Worm (Caenorhabditis elegans) whole organism, L4 larva: ENCODE measurements around the gene cpt-1.

Source experiments
- D1046.2 ChIP-seq: fragments of 200-800 bp; sonication (Bioruptor generic); IDR thresholded peaks from 2 replicates; pipeline ENCODE4 v1.3.6; 2022; ENCODE audit warnings: missing genetic modification characterization, missing compliant biosample characterization
- F10B5.3 ChIP-seq: sonication (generic microtip); optimal IDR thresholded peaks from 2 replicates; lab custom pipeline; 2016; ENCODE audit warnings: mild to moderate bottlenecking, missing genetic modification characterization, missing compliant biosample characterization
- T26A8.4 ChIP-seq: fragments of 200-800 bp; sonication (Bioruptor generic); IDR thresholded peaks from 2 replicates; pipeline ENCODE4 v1.3.6; 2022; ENCODE audit warnings: missing genetic modification characterization, missing compliant biosample characterization
- Y5F2A.4 ChIP-seq: fragments of 200-800 bp; sonication (Bioruptor generic); optimal IDR thresholded peaks from 2 replicates; lab custom pipeline; 2018; ENCODE audit warnings: mild to moderate bottlenecking, missing genetic modification characterization, missing compliant biosample characterization
- ZK337.2 ChIP-seq: fragments of 200-800 bp; sonication (Bioruptor generic); IDR thresholded peaks from 2 replicates; pipeline ENCODE4 v1.3.6; 2022; ENCODE audit warnings: missing genetic modification reagents, missing genetic modification characterization, missing compliant biosample characterization
- aha-1 ChIP-seq: fragments of 150-350 bp; peaks from one replicate; lab custom pipeline; 2014; ENCODE audit warnings: missing biosample characterization, missing genetic modification characterization
- ama-1 ChIP-seq: fragments of 150-350 bp; optimal IDR thresholded peaks from 2 replicates; lab custom pipeline; 2014; ENCODE audit warnings: inconsistent platforms, mixed read lengths
- ceh-20 ChIP-seq: fragments of 200-800 bp; sonication (Bioruptor generic); IDR thresholded peaks from 2 replicates; pipeline ENCODE4 v1.3.6; 2022; ENCODE audit warnings: missing genetic modification reagents, missing genetic modification characterization, missing compliant biosample characterization
- ceh-32 ChIP-seq: sonication (generic microtip); optimal IDR thresholded peaks from 2 replicates; lab custom pipeline; 2016; ENCODE audit warnings: mild to moderate bottlenecking, missing genetic modification characterization, missing compliant biosample characterization; ENCODE audit not compliant: poor library complexity
- ceh-62 ChIP-seq: sonication (generic microtip); optimal IDR thresholded peaks from 2 replicates; lab custom pipeline; 2017; ENCODE audit warnings: missing biosample characterization, missing genetic modification characterization
- ceh-82 ChIP-seq: sonication (generic microtip); optimal IDR thresholded peaks from 2 replicates; lab custom pipeline; 2017; ENCODE audit warnings: missing biosample characterization, missing genetic modification characterization
- daf-16 ChIP-seq, 3 experiments: sonication (generic microtip); optimal IDR thresholded peaks; 2 replicates each; lab custom pipeline; 2016 to 2017; ENCODE audit warnings: missing genetic modification characterization in 3 of 3, missing genetic modification reagents in 3 of 3, mild to moderate bottlenecking in 2 of 3, missing compliant biosample characterization in 2 of 3, missing biosample characterization in 1 of 3, moderate library complexity in 1 of 3
- egl-43 ChIP-seq: fragments of 200-800 bp; sonication (Bioruptor generic); IDR thresholded peaks from 2 replicates; pipeline ENCODE4 v1.3.6; 2022; ENCODE audit warnings: missing genetic modification reagents, missing genetic modification characterization, missing compliant biosample characterization
- jun-1 ChIP-seq: fragments of 150-350 bp; optimal IDR thresholded peaks from 2 replicates; lab custom pipeline; 2014; ENCODE audit warnings: missing biosample characterization, missing genetic modification reagents, missing genetic modification characterization
- lin-1 ChIP-seq: fragments of 200-800 bp; sonication (Bioruptor generic); IDR thresholded peaks from 2 replicates; pipeline ENCODE4 v1.3.6; 2022; ENCODE audit warnings: missing genetic modification reagents, missing genetic modification characterization, missing compliant biosample characterization
- lin-38 ChIP-seq: fragments of 200-800 bp; sonication (Bioruptor generic); IDR thresholded peaks from 2 replicates; pipeline ENCODE4 v1.3.6; 2022; ENCODE audit warnings: missing genetic modification reagents, missing genetic modification characterization, missing compliant biosample characterization
- lir-3 ChIP-seq: sonication (generic microtip); optimal IDR thresholded peaks from 2 replicates; lab custom pipeline; 2016; ENCODE audit warnings: mild to moderate bottlenecking, missing genetic modification characterization, missing compliant biosample characterization
- lsy-2 ChIP-seq, 2 experiments: fragments of 150-350 bp in 1 of 2; sonication (generic microtip) in 1 of 2; optimal IDR thresholded peaks; 2 replicates each; lab custom pipeline; 2014 to 2017; ENCODE audit warnings: missing biosample characterization in 2 of 2, missing genetic modification characterization in 2 of 2
- mdl-1 ChIP-seq, 2 experiments: fragments of 150-350 bp in 1 of 2; sonication (generic microtip) in 1 of 2; optimal IDR thresholded peaks; 2 replicates each; lab custom pipeline; 2014 to 2017; ENCODE audit warnings: missing biosample characterization in 2 of 2, missing genetic modification characterization in 2 of 2
- mdt-29 ChIP-seq: fragments of 200-800 bp; sonication (Bioruptor generic); IDR thresholded peaks from 2 replicates; pipeline ENCODE4 v1.3.6; 2022; ENCODE audit warnings: missing genetic modification reagents, missing genetic modification characterization, missing compliant biosample characterization
- mxl-2 ChIP-seq: fragments of 200-800 bp; sonication (Bioruptor generic); conservative IDR thresholded peaks from 2 replicates; pipeline ENCODE4 v1.3.6; 2022; ENCODE audit warnings: missing genetic modification reagents, missing genetic modification characterization, missing compliant biosample characterization
- mxl-3 ChIP-seq: fragments of 200-800 bp; sonication (Bioruptor generic); optimal IDR thresholded peaks from 2 replicates; lab custom pipeline; 2018; ENCODE audit warnings: mild to moderate bottlenecking, missing genetic modification characterization, missing compliant biosample characterization
- nhr-102 ChIP-seq: sonication (generic microtip); optimal IDR thresholded peaks from 2 replicates; lab custom pipeline; 2016; ENCODE audit warnings: mild to moderate bottlenecking, missing genetic modification characterization, moderate library complexity, missing compliant biosample characterization
- nhr-41 ChIP-seq: fragments of 200-800 bp; sonication (Bioruptor generic); IDR thresholded peaks from 2 replicates; pipeline ENCODE4 v1.3.6; 2022; ENCODE audit warnings: missing genetic modification reagents, missing genetic modification characterization, missing compliant biosample characterization
- nhr-42 ChIP-seq: fragments of 200-800 bp; sonication (Bioruptor generic); IDR thresholded peaks from 2 replicates; pipeline ENCODE4 v1.3.6; 2022; ENCODE audit warnings: missing genetic modification characterization, missing compliant biosample characterization
- nhr-6 ChIP-seq: fragments of 150-350 bp; optimal IDR thresholded peaks from 2 replicates; lab custom pipeline; 2014; ENCODE audit warnings: missing biosample characterization, missing genetic modification characterization
- nhr-76 ChIP-seq: fragments of 150-350 bp; optimal IDR thresholded peaks from 2 replicates; lab custom pipeline; 2014; ENCODE audit warnings: missing biosample characterization, missing genetic modification characterization
- pha-4 ChIP-seq, 2 experiments: fragments of 150-350 bp in 1 of 2; fragments of 200-800 bp in 1 of 2; sonication (Bioruptor generic) in 1 of 2; IDR thresholded peaks in 1 of 2; optimal IDR thresholded peaks in 1 of 2; 2 replicates each; pipeline versions ENCODE4 v1.3.6 to Lab custom; 2014 to 2022; ENCODE audit warnings: missing genetic modification characterization in 2 of 2, missing genetic modification reagents in 2 of 2, missing biosample characterization in 1 of 2, missing compliant biosample characterization in 1 of 2
- saeg-2 ChIP-seq: fragments of 200-800 bp; sonication (Bioruptor generic); IDR thresholded peaks from 2 replicates; pipeline ENCODE4 v1.3.6; 2022; ENCODE audit warnings: missing genetic modification reagents, missing genetic modification characterization, missing compliant biosample characterization
- skn-1 ChIP-seq: fragments of 150-350 bp; optimal IDR thresholded peaks from 2 replicates; lab custom pipeline; 2014; ENCODE audit warnings: missing biosample characterization, missing genetic modification characterization
- snpc-1.2 ChIP-seq: fragments of 200-800 bp; sonication (Bioruptor generic); IDR thresholded peaks from 2 replicates; pipeline ENCODE4 v1.3.6; 2022; ENCODE audit warnings: missing genetic modification reagents, missing genetic modification characterization, missing compliant biosample characterization
- snpc-4 ChIP-seq: fragments of 150-350 bp; optimal IDR thresholded peaks from 2 replicates; lab custom pipeline; 2014; ENCODE audit warnings: missing biosample characterization, missing genetic modification characterization
- unc-39 ChIP-seq: sonication (generic microtip); optimal IDR thresholded peaks from 2 replicates; lab custom pipeline; 2017; ENCODE audit warnings: missing biosample characterization, missing genetic modification characterization
- unc-62 ChIP-seq, 3 experiments: fragments of 150-350 bp in 1 of 3; sonication (generic microtip); optimal IDR thresholded peaks in 2 of 3; peaks in 1 of 3; 1 replicate in 1 of 3; 2 replicates in 2 of 3; lab custom pipeline; 2014 to 2017; ENCODE audit warnings: missing biosample characterization in 3 of 3, missing genetic modification characterization in 3 of 3, missing genetic modification reagents in 3 of 3, missing genotype in 1 of 3
- zip-11 ChIP-seq: fragments of 200-800 bp; sonication (Bioruptor generic); IDR thresholded peaks from 2 replicates; pipeline ENCODE4 v1.3.6; 2022; ENCODE audit warnings: missing genetic modification characterization, missing compliant biosample characterization
- ztf-7 ChIP-seq: fragments of 150-350 bp; optimal IDR thresholded peaks from 2 replicates; lab custom pipeline; 2014; ENCODE audit warnings: missing biosample characterization, missing genetic modification characterization

cpt-1 gene

ce11 chrII:12766443-12767188 lies 29.6 kb downstream of the cpt-1 start (continued):
- TF ChIP-seq egl-43 (GFP tag; lab: Robert Waterston, UW): no peak
- TF ChIP-seq lin-1 (GFP tag; lab: Robert Waterston, UW): no peak
- TF ChIP-seq F10B5.3 (tag; lab: Kevin White, UChicago): peak; percentile 42
- no peak for TF ChIP-seq mdt-29
- TF ChIP-seq jun-1 (tag; lab: Kevin White, UChicago): no peak
- TF ChIP-seq lin-38 (GFP tag; lab: Robert Waterston, UW): peak; percentile 71
- TF ChIP-seq ZK337.2 (GFP tag; lab: Robert Waterston, UW): no peak
- TF ChIP-seq nhr-102 (tag; lab: Kevin White, UChicago): peak; percentile 40
- no peak for TF ChIP-seq mxl-2 (GFP tag; lab: Robert Waterston, UW)
- 0 out of 2 replicates have a peak, but pooled peaks have one; percentile 26 for TF ChIP-seq pha-4 (GFP tag; IDR thresholded peaks at IDR 0.05; lab: Robert Waterston, UW)
- no peak for TF ChIP-seq pha-4 (tag; optimal IDR thresholded peaks at IDR 0.05; lab: Kevin White, UChicago)
- TF ChIP-seq nhr-42 (GFP tag; lab: Robert Waterston, UW): 0 out of 2 replicates have a peak, but pooled peaks have one; percentile 41
- TF ChIP-seq ceh-62 (tag; lab: Kevin White, UChicago): no peak
- TF ChIP-seq mxl-3 (GFP tag; lab: Kevin White, UChicago): no peak
- no peak for TF ChIP-seq daf-16 (GFP tag; optimal IDR thresholded peaks at IDR 0.05; lab: Kevin White, UChicago)
- TF ChIP-seq daf-16 (tag; optimal IDR thresholded peaks at IDR 0.05; lab: Kevin White, UChicago): peak; percentile 22
- no peak for TF ChIP-seq lir-3
- TF ChIP-seq ama-1 (lab: Kevin White, UChicago): no peak
- TF ChIP-seq saeg-2 (GFP tag; lab: Robert Waterston, UW): no peak

ce11 chrII:12764476-12764875 lies 31.8 kb downstream of the cpt-1 start:
- peak in 1 of 2 experiments; percentile 77 for TF ChIP-seq unc-62 (GFP tag; optimal IDR thresholded peaks at IDR 0.05 in 1 of 2; lab: Kevin White, UChicago)
- TF ChIP-seq unc-62 (tag; optimal IDR thresholded peaks at IDR 0.05; lab: Kevin White, UChicago): no peak
- TF ChIP-seq D1046.2 (GFP tag; lab: Robert Waterston, UW): no peak
- no peak for TF ChIP-seq nhr-6 (tag; lab: Kevin White, UChicago)
- TF ChIP-seq egl-43 (GFP tag; lab: Robert Waterston, UW): no peak
- no peak for TF ChIP-seq zip-11 (GFP tag; lab: Robert Waterston, UW)
- no peak for TF ChIP-seq ceh-20 (GFP tag; lab: Robert Waterston, UW)
- TF ChIP-seq snpc-4 (tag; lab: Kevin White, UChicago): no peak
- no peak for TF ChIP-seq ceh-82 (tag; lab: Kevin White, UChicago)
- TF ChIP-seq, all 104 proteins: peak for 1

ce11 chrII:12760497-12760896 lies 35.8 kb downstream of the cpt-1 start, which contains the start of gene cnp-2:
Gene cnp-2, plus strand, starts transcription at chrII:12760797.
- TF ChIP-seq lsy-2 (tag; optimal IDR thresholded peaks at IDR 0.05; lab: Kevin White, UChicago): no peak
- no peak for TF ChIP-seq snpc-4 (tag; lab: Kevin White, UChicago)
- no peak for TF ChIP-seq ceh-32
- no peak for TF ChIP-seq ceh-20 (GFP tag; lab: Robert Waterston, UW)
- no peak for TF ChIP-seq ztf-7 (tag; lab: Kevin White, UChicago)
- no peak for TF ChIP-seq mdl-1 (tag; optimal IDR thresholded peaks at IDR 0.05; lab: Kevin White, UChicago)
- TF ChIP-seq skn-1 (tag; lab: Kevin White, UChicago): no peak
- TF ChIP-seq Y5F2A.4 (GFP tag; lab: Kevin White, UChicago): no peak
- TF ChIP-seq T26A8.4 (GFP tag; lab: Robert Waterston, UW): no peak
- no peak for TF ChIP-seq aha-1 (tag; lab: Kevin White, UChicago)
- no peak for TF ChIP-seq nhr-76 (tag; lab: Kevin White, UChicago)
- TF ChIP-seq unc-39 (tag; lab: Kevin White, UChicago): no peak
- no peak for TF ChIP-seq ama-1 (lab: Kevin White, UChicago)
- no peak for TF ChIP-seq nhr-41 (GFP tag; lab: Robert Waterston, UW)
- TF ChIP-seq snpc-1.2 (GFP tag; lab: Robert Waterston, UW): no peak
- no peak for TF ChIP-seq unc-62 (GFP tag; optimal IDR thresholded peaks at IDR 0.05 in 1 of 2; lab: Kevin White, UChicago)
- TF ChIP-seq unc-62 (tag; optimal IDR thresholded peaks at IDR 0.05; lab: Kevin White, UChicago): no peak
- no peak for TF ChIP-seq daf-16 (GFP tag; optimal IDR thresholded peaks at IDR 0.05; lab: Kevin White, UChicago)
- no peak for TF ChIP-seq daf-16 (tag; optimal IDR thresholded peaks at IDR 0.05; lab: Kevin White, UChicago)
- TF ChIP-seq, all 104 proteins: peak for 0
